Worm (Caenorhabditis elegans): ENCODE data around the gene Y50E8A.5.

The Y50E8A.5 gene

DNA sequence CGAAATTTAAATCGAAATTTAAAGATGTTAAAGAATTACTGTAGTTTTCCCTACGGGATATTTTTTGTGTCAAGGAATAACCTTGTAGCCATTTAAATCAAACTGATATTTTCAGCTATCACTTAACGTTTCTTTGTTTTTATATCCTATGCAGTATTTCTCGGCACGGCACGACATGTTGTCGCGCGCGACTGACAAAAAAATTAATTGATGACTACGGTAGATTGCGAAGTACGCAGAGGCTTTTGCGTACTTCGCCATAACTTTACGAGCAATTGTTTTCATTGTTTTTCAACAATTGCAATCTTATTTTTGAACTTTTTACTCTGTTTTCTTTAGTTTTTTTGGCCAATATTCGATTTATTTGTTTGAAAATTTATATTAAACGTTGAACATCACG is 38.7 kb downstream of the Y50E8A.5 start:
- TF ChIP-seq tbx-8 (GFP tag; optimal IDR thresholded peaks at IDR 0.05) (no peak), lsy-2 (tag; optimal IDR thresholded peaks at IDR 0.05) (peak; percentile 17)

DNA sequence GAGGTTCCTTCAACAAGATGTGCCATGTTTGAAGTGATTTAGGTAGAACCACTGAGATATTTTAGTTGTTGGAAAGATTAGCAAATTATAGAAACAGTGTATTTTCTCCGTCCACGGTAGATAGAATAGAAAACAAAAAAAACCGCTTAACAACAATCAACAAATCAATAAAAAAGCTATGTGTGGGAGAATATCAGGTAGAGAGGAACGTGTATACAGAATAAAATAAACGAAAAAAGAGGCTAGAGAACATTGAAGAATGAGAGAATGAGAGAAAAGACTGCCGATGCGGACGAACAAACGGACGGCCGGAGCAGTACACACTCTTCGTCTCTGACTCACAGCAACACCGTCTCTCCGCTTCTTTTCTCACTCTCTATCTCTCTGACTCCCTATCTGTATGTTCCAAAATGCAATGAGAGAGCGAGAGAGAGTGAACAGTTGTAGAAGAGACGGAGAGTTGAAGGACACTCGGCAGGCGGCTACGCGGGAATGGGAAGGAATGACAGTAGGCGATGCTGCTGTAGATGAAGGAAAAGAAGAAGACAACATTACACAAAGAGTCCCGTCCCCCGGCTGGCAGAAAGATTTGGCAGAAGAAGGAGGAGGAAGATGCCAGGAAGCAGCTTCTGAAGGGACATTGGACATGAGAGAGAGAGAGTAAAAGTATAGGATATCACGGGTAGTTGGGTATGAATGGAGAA is 40.0 kb downstream of the Y50E8A.5 start, which contains the start of gene unc-112:
unc-112 (minus strand) TSS at position 51 of the 704 bp plus-strand sequence.
- TF ChIP-seq elt-3 (tag; optimal IDR thresholded peaks at IDR 0.05) (peak; percentile 14), flh-1 (GFP tag; optimal IDR thresholded peaks at IDR 0.05) (no peak), nhr-237 (tag; optimal IDR thresholded peaks at IDR 0.05) (peak; percentile 31), sem-2 (GFP tag; optimal IDR thresholded peaks at IDR 0.05) (no peak), lsy-2 (tag; optimal IDR thresholded peaks at IDR 0.05) (peak; percentile 35), nhr-28 (tag; optimal IDR thresholded peaks at IDR 0.05) (no peak), snpc-4 (tag; optimal IDR thresholded peaks at IDR 0.05) (no peak), M03D4.4 (tag; optimal IDR thresholded peaks at IDR 0.05) (peak; percentile 42), sptf-1 (tag; optimal IDR thresholded peaks at IDR 0.05) (peak; percentile 77), mab-5 (tag; optimal IDR thresholded peaks at IDR 0.05) (no peak), mep-1 (tag; optimal IDR thresholded peaks at IDR 0.05) (peak; percentile 66), nhr-76 (tag; optimal IDR thresholded peaks at IDR 0.05) (no peak), ham-2 (GFP tag; optimal IDR thresholded peaks at IDR 0.05) (peak; percentile 86), tbx-8 (GFP tag; optimal IDR thresholded peaks at IDR 0.05) (no peak), drap-1 (GFP tag; optimal IDR thresholded peaks at IDR 0.05) (peak; percentile 91), zip-8 (tag; optimal IDR thresholded peaks at IDR 0.05) (no peak), nhr-2 (tag; optimal IDR thresholded peaks at IDR 0.05) (peak; percentile 72), bed-3 (GFP tag; optimal IDR thresholded peaks at IDR 0.05) (no peak), cnd-1 (tag; optimal IDR thresholded peaks at IDR 0.05) (peak; percentile 76), unc-120 (tag; optimal IDR thresholded peaks at IDR 0.05; ENCODE audit: poor library complexity, severe bottlenecking) (peak; percentile 99), mls-2 (tag; optimal IDR thresholded peaks at IDR 0.05) (peak; percentile 89), unc-39 (tag; optimal IDR thresholded peaks at IDR 0.05) (no peak), nhr-12 (tag; optimal IDR thresholded peaks at IDR 0.05) (no peak), lin-13 (tag; optimal IDR thresholded peaks at IDR 0.05) (peak; percentile 15), lin-32 (GFP tag; optimal IDR thresholded peaks at IDR 0.05) (no peak), ces-1 (GFP tag; optimal IDR thresholded peaks at IDR 0.05) (peak; percentile 90), ceh-83 (GFP tag; optimal IDR thresholded peaks at IDR 0.05) (no peak), elt-1 (tag; optimal IDR thresholded peaks at IDR 0.05; ENCODE audit: borderline replicate concordance, insufficient read depth) (no peak), blmp-1 (tag; optimal IDR thresholded peaks at IDR 0.05) (no peak), hlh-1 (tag; optimal IDR thresholded peaks at IDR 0.05) (peak; percentile 98), ceh-43 (GFP tag; optimal IDR thresholded peaks at IDR 0.05) (no peak), pha-4 (tag; optimal IDR thresholded peaks at IDR 0.05) (peak; percentile 80), ceh-39 (tag; optimal IDR thresholded peaks at IDR 0.05) (peak; percentile 6), unc-62 (GFP tag; optimal IDR thresholded peaks at IDR 0.05) (peak; percentile 97), ztf-11 (tag; optimal IDR thresholded peaks at IDR 0.05) (peak; percentile 78)

DNA sequence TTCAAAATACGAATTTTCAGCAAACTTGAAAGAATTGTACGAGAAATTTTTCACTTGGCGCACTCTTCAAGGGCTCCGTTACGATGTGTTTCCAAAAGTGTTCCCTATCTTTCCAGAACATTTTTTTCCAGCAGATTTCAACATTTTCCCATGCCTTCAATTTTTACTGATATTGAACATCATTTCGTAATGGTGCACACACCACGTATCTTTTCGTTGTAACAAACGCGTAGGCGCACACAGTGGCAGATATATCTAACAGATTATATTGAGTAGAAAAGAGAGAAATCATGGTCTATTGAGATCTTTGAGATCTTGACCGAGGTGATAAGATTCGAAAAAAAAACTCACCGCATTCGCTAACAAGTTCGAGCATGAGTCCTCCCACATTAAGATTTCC is 41.0 kb downstream of the Y50E8A.5 start:
- TF ChIP-seq nhr-2 (tag; optimal IDR thresholded peaks at IDR 0.05) (no peak), M03D4.4 (tag; optimal IDR thresholded peaks at IDR 0.05) (no peak), unc-120 (tag; optimal IDR thresholded peaks at IDR 0.05; ENCODE audit: poor library complexity, severe bottlenecking) (peak; percentile 35), hlh-1 (tag; optimal IDR thresholded peaks at IDR 0.05) (peak; percentile 50), unc-62 (GFP tag; optimal IDR thresholded peaks at IDR 0.05) (peak; percentile 32)
